Worm (Caenorhabditis elegans) whole organism, midembryonic: ENCODE results near the gene tsp-6.

ENCODE experiments used
- T22C8.4 ChIP-seq: fragments of 200-800 bp; sonication (Bioruptor generic); IDR thresholded peaks from 2 replicates; pipeline ENCODE4 v1.3.6; 2022; ENCODE audit warnings: missing genetic modification characterization, missing compliant biosample characterization
- cog-1 ChIP-seq: sonication (generic microtip); optimal IDR thresholded peaks from 2 replicates; lab custom pipeline; 2016; ENCODE audit warnings: missing genetic modification characterization, missing compliant biosample characterization
- flt-1 ChIP-seq: fragments of 200-800 bp; sonication (Bioruptor generic); IDR thresholded peaks from 2 replicates; pipeline ENCODE4 v1.3.6; 2022; ENCODE audit warnings: missing genetic modification characterization, missing compliant biosample characterization
- klf-2 ChIP-seq: fragments of 200-800 bp; sonication (Bioruptor generic); conservative IDR thresholded peaks from 2 replicates; pipeline ENCODE4 v1.3.6; 2022; ENCODE audit warnings: missing genetic modification reagents, missing genetic modification characterization, missing compliant biosample characterization
- med-1 ChIP-seq: sonication (generic microtip); optimal IDR thresholded peaks from 2 replicates; lab custom pipeline; 2017; ENCODE audit warnings: missing genetic modification characterization, mild to moderate bottlenecking, missing compliant biosample characterization, antibody characterized with exemption, missing genetic modification reagents; ENCODE audit not compliant: insufficient read depth
- ref-1 ChIP-seq: fragments of 200-800 bp; sonication (Bioruptor generic); conservative IDR thresholded peaks from 2 replicates; pipeline ENCODE4 v1.3.6; 2022; ENCODE audit warnings: missing genetic modification reagents, missing genetic modification characterization, missing compliant biosample characterization
- ztf-23 ChIP-seq: fragments of 200-800 bp; sonication (Bioruptor generic); IDR thresholded peaks from 2 replicates; pipeline ENCODE4 v1.3.6; 2022; ENCODE audit warnings: missing genetic modification reagents, missing genetic modification characterization, missing compliant biosample characterization
- ztf-29 ChIP-seq: fragments of 200-800 bp; sonication (Bioruptor generic); IDR thresholded peaks from 2 replicates; pipeline ENCODE4 v1.3.6; 2022; ENCODE audit warnings: missing genetic modification reagents, missing genetic modification characterization, missing compliant biosample characterization

ce11 chrX:2852388-2852908 lies 32.2 kb downstream of the tsp-6 start, which contains the start of gene kin-29:
- TF ChIP-seq med-1 (GFP tag; lab: Kevin White, UChicago): no peak
- TF ChIP-seq ref-1: 0 out of 2 replicates have a peak, but pooled peaks have one; percentile 32
- TF ChIP-seq klf-2 (GFP tag; lab: Robert Waterston, UW): no peak
- TF ChIP-seq flt-1 (GFP tag; lab: Robert Waterston, UW): peak; percentile 43; the same call in 1 of the 2 replicates
- peak; percentile 50 for TF ChIP-seq ztf-29 (GFP tag; lab: Robert Waterston, UW)
- peak; percentile 73 for TF ChIP-seq cog-1
- TF ChIP-seq T22C8.4: no peak
- no peak; the same call in 1 of the 2 replicates for TF ChIP-seq ztf-23
